Worm (Caenorhabditis elegans) whole organism, late embryonic: ENCODE measurements around the gene K10B3.5.
A peak's percentile ranks its signal among the peaks of the same experiment; 100 is the strongest.

Experiments used
- C08G9.2 ChIP-seq: sonication (generic microtip); optimal IDR thresholded peaks from 2 replicates; lab custom pipeline; 2016; ENCODE audit warnings: mild to moderate bottlenecking, missing genetic modification characterization, moderate library complexity, missing compliant biosample characterization
- C38D4.7 ChIP-seq: fragments of 200-800 bp; sonication (Bioruptor generic); optimal IDR thresholded peaks from 2 replicates; lab custom pipeline; 2018; ENCODE audit warnings: mild to moderate bottlenecking, missing genetic modification characterization, moderate library complexity, missing compliant biosample characterization
- K02D7.2 ChIP-seq: sonication (generic microtip); optimal IDR thresholded peaks from 2 replicates; lab custom pipeline; 2017; ENCODE audit warnings: mild to moderate bottlenecking, missing genetic modification characterization, missing compliant biosample characterization
- K09A11.1 ChIP-seq: sonication (generic microtip); optimal IDR thresholded peaks from 2 replicates; lab custom pipeline; 2017; ENCODE audit warnings: antibody characterized with exemption, mild to moderate bottlenecking, missing genetic modification characterization, missing compliant biosample characterization; ENCODE audit not compliant: insufficient read depth
- T23F11.4 ChIP-seq: fragments of 200-800 bp; sonication (Bioruptor generic); optimal IDR thresholded peaks from 2 replicates; lab custom pipeline; 2018; ENCODE audit warnings: mild to moderate bottlenecking, missing genetic modification characterization, missing compliant biosample characterization
- ahr-1 ChIP-seq: sonication (generic microtip); optimal IDR thresholded peaks from 2 replicates; lab custom pipeline; 2016; ENCODE audit warnings: missing genetic modification characterization, missing compliant biosample characterization
- ama-1 ChIP-seq: fragments of 150-350 bp; optimal IDR thresholded peaks from 2 replicates; lab custom pipeline; 2014
- ceh-18 ChIP-seq: sonication (generic microtip); optimal IDR thresholded peaks from 2 replicates; lab custom pipeline; 2016; ENCODE audit warnings: missing genetic modification characterization, missing compliant biosample characterization
- ceh-2 ChIP-seq: sonication (generic microtip); optimal IDR thresholded peaks from 2 replicates; lab custom pipeline; 2016; ENCODE audit warnings: missing genotype, missing genetic modification characterization, missing compliant biosample characterization
- ceh-22 ChIP-seq: sonication (generic microtip); optimal IDR thresholded peaks from 2 replicates; lab custom pipeline; 2017; ENCODE audit warnings: missing biosample characterization, missing genetic modification characterization
- ceh-30 ChIP-seq: fragments of 150-350 bp; optimal IDR thresholded peaks from 2 replicates; lab custom pipeline; 2014; ENCODE audit warnings: missing biosample characterization, missing genetic modification characterization
- ceh-34 ChIP-seq: sonication (generic microtip); optimal IDR thresholded peaks from 2 replicates; lab custom pipeline; 2016; ENCODE audit warnings: mild to moderate bottlenecking, missing genetic modification characterization, missing compliant biosample characterization
- ceh-45 ChIP-seq: fragments of 200-800 bp; sonication (Bioruptor generic); IDR thresholded peaks from 2 replicates; pipeline ENCODE4 v1.3.6; 2022; ENCODE audit warnings: missing genetic modification reagents, missing genetic modification characterization, missing compliant biosample characterization
- ceh-48 ChIP-seq: sonication (generic microtip); optimal IDR thresholded peaks from 2 replicates; lab custom pipeline; 2016; ENCODE audit warnings: missing genetic modification characterization, inconsistent platforms, missing compliant biosample characterization
- ceh-6 ChIP-seq: fragments of 200-800 bp; sonication (Bioruptor generic); optimal IDR thresholded peaks from 2 replicates; lab custom pipeline; 2018; ENCODE audit warnings: mild to moderate bottlenecking, missing genetic modification characterization, missing compliant biosample characterization
- ceh-9 ChIP-seq: sonication (generic microtip); optimal IDR thresholded peaks from 2 replicates; lab custom pipeline; 2016; ENCODE audit warnings: mild to moderate bottlenecking, missing genetic modification characterization, inconsistent platforms, missing compliant biosample characterization
- che-1 ChIP-seq: sonication (generic microtip); optimal IDR thresholded peaks from 2 replicates; lab custom pipeline; 2016; ENCODE audit warnings: mild to moderate bottlenecking, missing genetic modification characterization, missing compliant biosample characterization
- dmd-4 ChIP-seq: sonication (generic microtip); optimal IDR thresholded peaks from 2 replicates; lab custom pipeline; 2016; ENCODE audit warnings: borderline replicate concordance, missing genetic modification characterization, missing compliant biosample characterization
- elt-2 ChIP-seq: sonication (generic microtip); optimal IDR thresholded peaks from 2 replicates; lab custom pipeline; 2016; ENCODE audit warnings: missing genetic modification reagents, missing genetic modification characterization, missing compliant biosample characterization
- elt-4 ChIP-seq: sonication (generic microtip); optimal IDR thresholded peaks from 2 replicates; lab custom pipeline; 2016; ENCODE audit warnings: missing genetic modification characterization, missing compliant biosample characterization
- ets-4 ChIP-seq: sonication (generic microtip); optimal IDR thresholded peaks from 2 replicates; lab custom pipeline; 2016; ENCODE audit warnings: missing genetic modification characterization, missing compliant biosample characterization
- eyg-1 ChIP-seq: sonication (generic microtip); optimal IDR thresholded peaks from 2 replicates; lab custom pipeline; 2016; ENCODE audit warnings: missing genotype, missing genetic modification characterization, missing compliant biosample characterization
- fax-1 ChIP-seq: sonication (generic microtip); optimal IDR thresholded peaks from 2 replicates; lab custom pipeline; 2016; ENCODE audit warnings: missing genotype, missing genetic modification characterization, missing compliant biosample characterization
- gmeb-2 ChIP-seq: sonication (generic microtip); optimal IDR thresholded peaks from 2 replicates; lab custom pipeline; 2016; ENCODE audit warnings: missing genetic modification characterization, inconsistent platforms, missing compliant biosample characterization
- hlh-15 ChIP-seq: sonication (generic microtip); optimal IDR thresholded peaks from 2 replicates; lab custom pipeline; 2016; ENCODE audit warnings: missing genetic modification characterization, missing compliant biosample characterization
- hlh-8 ChIP-seq: sonication (generic microtip); optimal IDR thresholded peaks from 2 replicates; lab custom pipeline; 2016; ENCODE audit warnings: missing genotype, missing genetic modification characterization, missing compliant biosample characterization
- lim-6 ChIP-seq: sonication (generic microtip); optimal IDR thresholded peaks from 2 replicates; lab custom pipeline; 2016; ENCODE audit warnings: missing genetic modification characterization, missing compliant biosample characterization
- lin-11 ChIP-seq: fragments of 200-800 bp; sonication (Bioruptor generic); optimal IDR thresholded peaks from 2 replicates; lab custom pipeline; 2018; ENCODE audit warnings: mild to moderate bottlenecking, missing genetic modification characterization, missing compliant biosample characterization
- madf-2 ChIP-seq: sonication (generic microtip); optimal IDR thresholded peaks from 2 replicates; lab custom pipeline; 2017; ENCODE audit warnings: missing genetic modification characterization, missing compliant biosample characterization
- mec-3 ChIP-seq: sonication (generic microtip); optimal IDR thresholded peaks from 2 replicates; lab custom pipeline; 2016; ENCODE audit warnings: borderline replicate concordance, missing genetic modification characterization, missing compliant biosample characterization
- nfya-1 ChIP-seq: sonication (generic microtip); optimal IDR thresholded peaks from 2 replicates; lab custom pipeline; 2017; ENCODE audit warnings: missing genetic modification characterization, mild to moderate bottlenecking, missing compliant biosample characterization, antibody characterized with exemption, moderate library complexity
- nhr-11 ChIP-seq: fragments of 150-350 bp; optimal IDR thresholded peaks from 2 replicates; lab custom pipeline; 2014; ENCODE audit warnings: missing biosample characterization, missing genetic modification characterization
- nhr-232 ChIP-seq: sonication (generic microtip); optimal IDR thresholded peaks from 2 replicates; lab custom pipeline; 2016; ENCODE audit warnings: missing genetic modification characterization, missing compliant biosample characterization
- npax-4 ChIP-seq: sonication (generic microtip); optimal IDR thresholded peaks from 2 replicates; lab custom pipeline; 2016; ENCODE audit warnings: missing genetic modification characterization, missing compliant biosample characterization
- odd-2 ChIP-seq: sonication (generic microtip); optimal IDR thresholded peaks from 2 replicates; lab custom pipeline; 2017; ENCODE audit warnings: antibody characterized with exemption, mild to moderate bottlenecking, missing genetic modification characterization, missing compliant biosample characterization
- pag-3 ChIP-seq: sonication (generic microtip); optimal IDR thresholded peaks from 2 replicates; lab custom pipeline; 2016; ENCODE audit warnings: missing compliant biosample characterization, missing genetic modification characterization, borderline replicate concordance
- pat-9 ChIP-seq: fragments of 200-800 bp; sonication (Bioruptor generic); optimal IDR thresholded peaks from 2 replicates; lab custom pipeline; 2018; ENCODE audit warnings: mild to moderate bottlenecking, missing genetic modification characterization, moderate library complexity, missing compliant biosample characterization
- pax-1 ChIP-seq: fragments of 150-350 bp; optimal IDR thresholded peaks from 2 replicates; lab custom pipeline; 2014; ENCODE audit warnings: missing biosample characterization, missing genetic modification characterization
- pha-4 ChIP-seq: fragments of 150-350 bp; optimal IDR thresholded peaks from 2 replicates; lab custom pipeline; 2018; ENCODE audit warnings: missing biosample characterization, missing genetic modification reagents, missing genetic modification characterization
- pqm-1 ChIP-seq: sonication (generic microtip); optimal IDR thresholded peaks from 2 replicates; lab custom pipeline; 2016; ENCODE audit warnings: missing genetic modification characterization, missing compliant biosample characterization
- pros-1 ChIP-seq: fragments of 150-350 bp; optimal IDR thresholded peaks from 2 replicates; lab custom pipeline; 2014; ENCODE audit warnings: missing biosample characterization, missing genetic modification reagents, missing genetic modification characterization
- ref-2 ChIP-seq: sonication (generic microtip); optimal IDR thresholded peaks from 2 replicates; lab custom pipeline; 2016; ENCODE audit warnings: missing genetic modification characterization, missing compliant biosample characterization
- sdc-2 ChIP-seq: sonication (generic microtip); optimal IDR thresholded peaks from 2 replicates; lab custom pipeline; 2016; ENCODE audit warnings: missing genotype, missing genetic modification characterization, missing compliant biosample characterization
- sox-2 ChIP-seq: fragments of 200-800 bp; sonication (Bioruptor generic); IDR thresholded peaks from 2 replicates; pipeline ENCODE4 v1.3.6; 2022; ENCODE audit warnings: missing genetic modification reagents, missing genetic modification characterization, missing compliant biosample characterization
- sox-4 ChIP-seq: sonication (generic microtip); optimal IDR thresholded peaks from 2 replicates; lab custom pipeline; 2017; ENCODE audit warnings: mild to moderate bottlenecking, missing genetic modification characterization, inconsistent platforms, missing compliant biosample characterization
- syd-9 ChIP-seq: sonication (generic microtip); optimal IDR thresholded peaks from 2 replicates; lab custom pipeline; 2016; ENCODE audit warnings: mild to moderate bottlenecking, missing genetic modification characterization, moderate library complexity, missing compliant biosample characterization
- tbx-2 ChIP-seq: sonication (generic microtip); optimal IDR thresholded peaks from 2 replicates; lab custom pipeline; 2016; ENCODE audit warnings: missing genetic modification characterization, missing compliant biosample characterization
- tbx-7 ChIP-seq: sonication (generic microtip); optimal IDR thresholded peaks from 2 replicates; lab custom pipeline; 2016; ENCODE audit warnings: missing genotype, missing genetic modification characterization, missing compliant biosample characterization
- unc-42 ChIP-seq: sonication (generic microtip); optimal IDR thresholded peaks from 2 replicates; lab custom pipeline; 2016; ENCODE audit warnings: missing genotype, missing genetic modification characterization, missing compliant biosample characterization
- unc-55 ChIP-seq: sonication (generic microtip); optimal IDR thresholded peaks from 2 replicates; lab custom pipeline; 2017; ENCODE audit warnings: missing biosample characterization, missing genetic modification reagents, missing genetic modification characterization
- unc-86 ChIP-seq: sonication (generic microtip); optimal IDR thresholded peaks from 2 replicates; lab custom pipeline; 2016; ENCODE audit warnings: missing genetic modification characterization, missing compliant biosample characterization
- zip-5 ChIP-seq: sonication (generic microtip); optimal IDR thresholded peaks from 2 replicates; lab custom pipeline; 2016; ENCODE audit warnings: missing genetic modification characterization, missing compliant biosample characterization

The K10B3.5 gene

DNA sequence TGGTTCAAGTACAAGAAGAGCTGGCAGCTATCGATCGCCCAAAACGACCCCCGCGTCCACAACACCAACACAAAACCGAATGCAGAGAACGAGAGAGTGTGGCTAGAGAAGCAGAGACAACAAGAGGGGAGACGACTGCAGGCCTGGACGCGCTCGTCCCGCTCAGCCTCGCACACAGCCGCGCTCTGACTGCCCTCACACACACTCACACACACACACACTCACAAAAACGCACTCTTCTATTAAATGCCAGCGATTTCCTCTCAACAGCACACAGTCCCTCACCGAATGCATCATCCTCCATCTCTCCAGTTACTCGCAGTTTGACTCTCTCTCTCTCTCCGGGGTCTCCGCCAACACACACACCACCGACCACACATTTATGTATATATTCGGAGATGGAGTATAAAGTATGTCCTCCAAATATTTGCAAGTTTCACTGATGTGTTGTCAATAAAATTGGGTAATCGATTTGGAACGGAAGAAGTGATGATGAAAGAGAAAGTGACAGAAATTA is 21.4 kb upstream of the K10B3.5 start:
- TF ChIP-seq dmd-4 (tag; lab: Kevin White, UChicago) (peak; percentile 77), tbx-7 (peak; percentile 46), hlh-8 (tag; lab: Kevin White, UChicago) (peak; percentile 56), pag-3 (tag; lab: Kevin White, UChicago) (peak; percentile 32), ets-4 (tag; lab: Kevin White, UChicago) (peak; percentile 57), sox-4 (tag; lab: Kevin White, UChicago) (peak; percentile 74), C38D4.7 (GFP tag; lab: Kevin White, UChicago) (no peak), che-1 (tag; lab: Kevin White, UChicago) (peak; percentile 55), ceh-6 (peak; percentile 52), elt-2 (peak; percentile 55), ahr-1 (tag; lab: Kevin White, UChicago) (no peak), ceh-30 (no peak), pax-1 (no peak), unc-86 (tag; lab: Kevin White, UChicago) (peak; percentile 52), K09A11.1 (peak; percentile 44), pros-1 (peak; percentile 93), pha-4 (tag; lab: Kevin White, UChicago) (no peak), ceh-2 (tag; lab: Kevin White, UChicago) (peak; percentile 82), elt-4 (tag; lab: Kevin White, UChicago) (no peak), zip-5 (tag; lab: Kevin White, UChicago) (no peak), ceh-18 (tag; lab: Kevin White, UChicago) (peak; percentile 98), nhr-11 (no peak), ceh-22 (tag; lab: Kevin White, UChicago) (peak; percentile 90), lim-6 (tag; lab: Kevin White, UChicago) (peak; percentile 65), pat-9 (tag; lab: Kevin White, UChicago) (peak; percentile 62), pqm-1 (tag; lab: Kevin White, UChicago) (peak; percentile 51), ama-1 (lab: Kevin White, UChicago) (peak; percentile 33), madf-2 (tag; lab: Kevin White, UChicago) (peak; percentile 31), syd-9 (tag; lab: Kevin White, UChicago) (peak; percentile 88), tbx-2 (tag; lab: Kevin White, UChicago) (peak; percentile 96), ceh-34 (tag; lab: Kevin White, UChicago) (peak; percentile 97), ceh-45 (GFP tag; lab: Robert Waterston, UW) (no peak), sox-2 (GFP tag; lab: Robert Waterston, UW) (peak; percentile 16; the same call in 1 of the 2 replicates), C08G9.2 (tag; lab: Kevin White, UChicago) (peak; percentile 47), sdc-2 (peak; percentile 88), npax-4 (tag; lab: Kevin White, UChicago) (no peak), ref-2 (tag; lab: Kevin White, UChicago) (peak; percentile 92), unc-42 (tag; lab: Kevin White, UChicago) (peak; percentile 94), odd-2 (tag; lab: Kevin White, UChicago) (no peak), K02D7.2 (no peak), T23F11.4 (peak; percentile 72), fax-1 (tag; lab: Kevin White, UChicago) (peak; percentile 43), gmeb-2 (tag; lab: Kevin White, UChicago) (peak; percentile 17), nhr-232 (tag; lab: Kevin White, UChicago) (peak; percentile 16), unc-55 (GFP tag; lab: Kevin White, UChicago) (peak; percentile 95), ceh-48 (tag; lab: Kevin White, UChicago) (peak; percentile 65), hlh-15 (no peak), ceh-9 (tag; lab: Kevin White, UChicago) (no peak), eyg-1 (tag; lab: Kevin White, UChicago) (peak; percentile 59), lin-11 (no peak), nfya-1 (tag; lab: Kevin White, UChicago) (peak; percentile 97), mec-3 (tag; lab: Kevin White, UChicago) (no peak)
